Worm (Caenorhabditis elegans) whole organism, L1 larva: ENCODE measurements around the gene C14A11.6.

Experiments
- C04F5.9 ChIP-seq: sonication (generic microtip); optimal IDR thresholded peaks from 2 replicates; lab custom pipeline; 2016; ENCODE audit warnings: missing genetic modification characterization, missing compliant biosample characterization
- C34B4.2 ChIP-seq: sonication (generic microtip); optimal IDR thresholded peaks from 2 replicates; lab custom pipeline; 2017; ENCODE audit warnings: mild to moderate bottlenecking, missing genetic modification characterization, missing compliant biosample characterization
- F16B12.6 ChIP-seq: fragments of 150-350 bp; optimal IDR thresholded peaks from 2 replicates; lab custom pipeline; 2014; ENCODE audit warnings: missing biosample characterization, missing genetic modification characterization
- aha-1 ChIP-seq: fragments of 150-350 bp; optimal IDR thresholded peaks from 2 replicates; lab custom pipeline; 2014; ENCODE audit warnings: missing biosample characterization, missing genetic modification characterization
- ceh-82 ChIP-seq, 3 experiments: fragments of 150-350 bp in 1 of 3; sonication (generic microtip) in 2 of 3; optimal IDR thresholded peaks; 2 replicates each; lab custom pipeline; 2014 to 2017; ENCODE audit warnings: missing biosample characterization in 3 of 3, missing genetic modification characterization in 3 of 3
- ceh-88 ChIP-seq: fragments of 200-800 bp; sonication (Bioruptor generic); IDR thresholded peaks from 2 replicates; pipeline ENCODE4 v1.3.6; 2022; ENCODE audit warnings: missing genetic modification characterization, missing compliant biosample characterization
- ces-1 ChIP-seq: fragments of 150-350 bp; optimal IDR thresholded peaks from 2 replicates; lab custom pipeline; 2014; ENCODE audit warnings: missing biosample characterization, missing genetic modification reagents, missing genetic modification characterization
- dsc-1 ChIP-seq: sonication (generic microtip); optimal IDR thresholded peaks from 2 replicates; lab custom pipeline; 2016; ENCODE audit warnings: mild to moderate bottlenecking, missing genetic modification characterization, missing compliant biosample characterization
- efl-1 ChIP-seq, 4 experiments: fragments of 150-350 bp; optimal IDR thresholded peaks in 3 of 4; peaks in 1 of 4; 1 replicate in 1 of 4; 2 replicates in 3 of 4; lab custom pipeline; 2014; ENCODE audit warnings: missing biosample characterization in 2 of 4, missing genetic modification characterization in 2 of 4, missing genetic modification reagents in 2 of 4
- egl-13 ChIP-seq: sonication (generic microtip); optimal IDR thresholded peaks from 2 replicates; lab custom pipeline; 2016; ENCODE audit warnings: missing genotype, missing genetic modification reagents, missing genetic modification characterization, missing compliant biosample characterization
- elt-2 ChIP-seq: sonication (generic microtip); optimal IDR thresholded peaks from 2 replicates; lab custom pipeline; 2016; ENCODE audit warnings: missing genetic modification characterization, mild to moderate bottlenecking, inconsistent platforms, missing compliant biosample characterization, missing genetic modification reagents
- fkh-4 ChIP-seq: sonication (generic microtip); optimal IDR thresholded peaks from 2 replicates; lab custom pipeline; 2016; ENCODE audit warnings: missing compliant biosample characterization, missing genetic modification characterization, borderline replicate concordance
- fkh-8 ChIP-seq: sonication (generic microtip); optimal IDR thresholded peaks from 2 replicates; lab custom pipeline; 2016; ENCODE audit warnings: mild to moderate bottlenecking, missing genetic modification characterization, missing compliant biosample characterization
- fos-1 ChIP-seq: fragments of 150-350 bp; optimal IDR thresholded peaks from 2 replicates; lab custom pipeline; 2014; ENCODE audit warnings: missing biosample characterization, missing genetic modification characterization
- grh-1 ChIP-seq: fragments of 200-800 bp; sonication (Bioruptor generic); IDR thresholded peaks from 2 replicates; pipeline ENCODE4 v1.3.6; 2022; ENCODE audit warnings: missing genetic modification reagents, missing genetic modification characterization, missing compliant biosample characterization
- hlh-17 ChIP-seq: fragments of 200-800 bp; sonication (Bioruptor generic); optimal IDR thresholded peaks from 2 replicates; lab custom pipeline; 2018; ENCODE audit warnings: missing genetic modification characterization, mild to moderate bottlenecking, missing compliant biosample characterization, moderate library complexity, borderline replicate concordance
- irx-1 ChIP-seq: sonication (generic microtip); optimal IDR thresholded peaks from 2 replicates; lab custom pipeline; 2016; ENCODE audit warnings: missing genetic modification characterization, missing compliant biosample characterization
- isw-1 ChIP-seq: fragments of 200-800 bp; sonication (Bioruptor generic); IDR thresholded peaks from 2 replicates; pipeline ENCODE4 v1.3.6; 2022; ENCODE audit warnings: missing genetic modification characterization, missing compliant biosample characterization
- lin-13 ChIP-seq: fragments of 150-350 bp; optimal IDR thresholded peaks from 2 replicates; lab custom pipeline; 2014; ENCODE audit warnings: missing biosample characterization, missing genetic modification reagents, missing genetic modification characterization
- lin-35 ChIP-seq, 2 experiments: fragments of 150-350 bp; optimal IDR thresholded peaks; 2 replicates each; lab custom pipeline; 2014; ENCODE audit warnings: missing biosample characterization in 2 of 2, missing genetic modification characterization in 2 of 2, missing genetic modification reagents in 2 of 2
- lin-39 ChIP-seq: fragments of 150-350 bp; optimal IDR thresholded peaks from 2 replicates; lab custom pipeline; 2014; ENCODE audit warnings: missing biosample characterization, missing genetic modification reagents, missing genetic modification characterization
- lir-3 ChIP-seq: sonication (generic microtip); optimal IDR thresholded peaks from 2 replicates; lab custom pipeline; 2016; ENCODE audit warnings: mild to moderate bottlenecking, missing genetic modification characterization, moderate library complexity, missing compliant biosample characterization; ENCODE audit not compliant: poor library complexity
- mab-9 ChIP-seq: fragments of 200-800 bp; sonication (Bioruptor generic); IDR thresholded peaks from 2 replicates; pipeline ENCODE4 v1.3.6; 2022; ENCODE audit warnings: missing genetic modification reagents, missing genetic modification characterization, missing compliant biosample characterization
- mef-2 ChIP-seq: fragments of 150-350 bp; optimal IDR thresholded peaks from 2 replicates; lab custom pipeline; 2014; ENCODE audit warnings: missing biosample characterization, missing genetic modification characterization
- mep-1 ChIP-seq: fragments of 150-350 bp; optimal IDR thresholded peaks from 2 replicates; lab custom pipeline; 2014; ENCODE audit warnings: missing biosample characterization, missing genetic modification characterization
- nhr-19 ChIP-seq: fragments of 200-800 bp; sonication (Bioruptor generic); conservative IDR thresholded peaks from 2 replicates; pipeline ENCODE4 v1.3.6; 2022; ENCODE audit warnings: missing genetic modification characterization, missing compliant biosample characterization
- nhr-20 ChIP-seq: sonication (generic microtip); optimal IDR thresholded peaks from 2 replicates; lab custom pipeline; 2016; ENCODE audit warnings: mild to moderate bottlenecking, missing genetic modification characterization, missing compliant biosample characterization
- nhr-28 ChIP-seq: fragments of 150-350 bp; optimal IDR thresholded peaks from 2 replicates; lab custom pipeline; 2014; ENCODE audit warnings: missing biosample characterization, missing genetic modification characterization
- nhr-47 ChIP-seq: sonication (generic microtip); optimal IDR thresholded peaks from 2 replicates; lab custom pipeline; 2016; ENCODE audit warnings: mild to moderate bottlenecking, missing genetic modification characterization, moderate library complexity, missing compliant biosample characterization
- nhr-71 ChIP-seq: sonication (generic microtip); optimal IDR thresholded peaks from 2 replicates; lab custom pipeline; 2016; ENCODE audit warnings: mild to moderate bottlenecking, missing genetic modification characterization, moderate library complexity, missing compliant biosample characterization
- nhr-77 ChIP-seq: fragments of 150-350 bp; optimal IDR thresholded peaks from 2 replicates; lab custom pipeline; 2014; ENCODE audit warnings: missing biosample characterization, missing genetic modification characterization
- nhr-85 ChIP-seq: sonication (generic microtip); peaks from one replicate; lab custom pipeline; 2016; ENCODE audit warnings: missing genetic modification characterization, inconsistent platforms, missing compliant biosample characterization
- nhr-90 ChIP-seq: sonication (generic microtip); optimal IDR thresholded peaks from 2 replicates; lab custom pipeline; 2016; ENCODE audit warnings: mild to moderate bottlenecking, missing genetic modification characterization, missing compliant biosample characterization; ENCODE audit not compliant: poor library complexity
- pag-3 ChIP-seq: sonication (generic microtip); optimal IDR thresholded peaks from 2 replicates; lab custom pipeline; 2017; ENCODE audit warnings: missing genetic modification characterization, mild to moderate bottlenecking, missing compliant biosample characterization, antibody characterized with exemption, borderline replicate concordance; ENCODE audit not compliant: insufficient read depth
- pax-3 ChIP-seq: fragments of 200-800 bp; sonication (Bioruptor generic); optimal IDR thresholded peaks from 2 replicates; lab custom pipeline; 2018; ENCODE audit warnings: mild to moderate bottlenecking, missing genetic modification characterization, moderate library complexity, missing compliant biosample characterization
- pqm-1 ChIP-seq: sonication (generic microtip); optimal IDR thresholded peaks from 3 replicates; lab custom pipeline; 2017; ENCODE audit warnings: missing biosample characterization, missing genetic modification characterization
- rnt-1 ChIP-seq: sonication (generic microtip); optimal IDR thresholded peaks from 2 replicates; lab custom pipeline; 2016; ENCODE audit warnings: mild to moderate bottlenecking, missing genetic modification characterization, moderate library complexity, missing compliant biosample characterization
- snu-23 ChIP-seq: sonication (generic microtip); optimal IDR thresholded peaks from 2 replicates; lab custom pipeline; 2016; ENCODE audit warnings: missing genetic modification characterization, missing compliant biosample characterization
- sox-4 ChIP-seq: sonication (generic microtip); optimal IDR thresholded peaks from 2 replicates; lab custom pipeline; 2016; ENCODE audit warnings: missing genetic modification characterization, missing compliant biosample characterization
- sptf-1 ChIP-seq: fragments of 150-350 bp; optimal IDR thresholded peaks from 2 replicates; lab custom pipeline; 2014; ENCODE audit warnings: missing biosample characterization, missing genetic modification characterization
- sup-37 ChIP-seq: fragments of 200-800 bp; sonication (Bioruptor generic); optimal IDR thresholded peaks from 2 replicates; lab custom pipeline; 2018; ENCODE audit warnings: mild to moderate bottlenecking, missing genetic modification characterization, missing compliant biosample characterization
- tbx-2 ChIP-seq: sonication (generic microtip); optimal IDR thresholded peaks from 2 replicates; lab custom pipeline; 2016; ENCODE audit warnings: missing genetic modification characterization, missing compliant biosample characterization
- tlp-1 ChIP-seq: fragments of 150-350 bp; optimal IDR thresholded peaks from 2 replicates; lab custom pipeline; 2014; ENCODE audit warnings: missing biosample characterization, missing genetic modification characterization
- unc-130 ChIP-seq: fragments of 150-350 bp; optimal IDR thresholded peaks from 2 replicates; lab custom pipeline; 2017; ENCODE audit warnings: missing biosample characterization, missing genetic modification characterization, inconsistent platforms
- unc-86 ChIP-seq: sonication (generic microtip); optimal IDR thresholded peaks from 2 replicates; lab custom pipeline; 2016; ENCODE audit warnings: missing genetic modification characterization, missing compliant biosample characterization
- xbp-1 ChIP-seq: sonication (generic microtip); optimal IDR thresholded peaks from 2 replicates; lab custom pipeline; 2016; ENCODE audit warnings: missing genetic modification characterization, missing compliant biosample characterization
- zip-4 ChIP-seq: fragments of 200-800 bp; sonication (Bioruptor generic); optimal IDR thresholded peaks from 2 replicates; lab custom pipeline; 2018; ENCODE audit warnings: mild to moderate bottlenecking, missing genetic modification characterization, moderate library complexity, missing compliant biosample characterization
- ztf-4 ChIP-seq: fragments of 150-350 bp; optimal IDR thresholded peaks from 2 replicates; lab custom pipeline; 2014; ENCODE audit warnings: missing biosample characterization, missing genetic modification characterization

The C14A11.6 gene

DNA sequence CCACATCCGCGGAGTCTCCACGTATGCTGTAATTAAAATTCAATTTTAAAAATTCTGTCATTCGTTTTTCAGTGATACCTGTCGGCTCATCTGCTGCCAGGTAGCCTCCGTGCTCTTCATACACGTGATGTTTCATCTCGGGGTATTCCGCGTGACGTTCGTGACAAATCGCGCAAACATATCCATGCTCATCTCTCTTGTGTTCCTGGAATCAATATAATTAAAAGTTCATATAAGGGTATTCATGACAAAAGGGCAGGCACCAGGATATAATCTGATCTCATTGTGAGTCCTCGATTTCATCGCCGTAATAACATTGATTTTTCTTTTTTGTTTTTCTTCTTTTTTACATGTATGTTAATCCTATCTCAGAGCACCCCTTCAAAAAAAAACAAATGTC is 40.0 kb upstream of the C14A11.6 start:
- TF ChIP-seq ztf-4 (tag; lab: Kevin White, UChicago): peak; percentile 35
- no peak for TF ChIP-seq rnt-1
- no peak for TF ChIP-seq fos-1 (tag; lab: Kevin White, UChicago)
- TF ChIP-seq pqm-1 (tag; lab: Kevin White, UChicago): no peak
- TF ChIP-seq C04F5.9 (tag; lab: Kevin White, UChicago): no peak
- peak; percentile 94 for TF ChIP-seq dsc-1 (tag; lab: Kevin White, UChicago)
- TF ChIP-seq lin-13 (GFP tag; lab: Kevin White, UChicago): no peak
- no peak for TF ChIP-seq unc-86 (tag; lab: Kevin White, UChicago)
- no peak for TF ChIP-seq hlh-17 (GFP tag; lab: Kevin White, UChicago)
- TF ChIP-seq nhr-47: peak; percentile 61
- TF ChIP-seq pax-3 (tag; lab: Kevin White, UChicago): peak; percentile 89
- peak; percentile 52 for TF ChIP-seq nhr-71 (tag; lab: Kevin White, UChicago)
- TF ChIP-seq grh-1 (GFP tag; lab: Robert Waterston, UW): no peak
- no peak for TF ChIP-seq efl-1 (optimal IDR thresholded peaks at IDR 0.05; lab: Kevin White, UChicago)
- TF ChIP-seq efl-1 (GFP tag; optimal IDR thresholded peaks at IDR 0.05 in 1 of 2; lab: Kevin White, UChicago): peak in 1 of 2 experiments; percentile 70
- TF ChIP-seq fkh-8: peak; percentile 47
- TF ChIP-seq sox-4 (tag; lab: Kevin White, UChicago): peak; percentile 49
- TF ChIP-seq nhr-28 (tag; lab: Kevin White, UChicago): no peak
- no peak for TF ChIP-seq unc-130 (tag; lab: Kevin White, UChicago)
- peak; percentile 2 for TF ChIP-seq xbp-1 (tag; lab: Kevin White, UChicago)
- TF ChIP-seq sptf-1 (tag; lab: Kevin White, UChicago): no peak
- TF ChIP-seq egl-13 (tag; lab: Kevin White, UChicago): no peak
- TF ChIP-seq C34B4.2 (tag; lab: Kevin White, UChicago): no peak
- TF ChIP-seq aha-1 (tag; lab: Kevin White, UChicago): no peak
- TF ChIP-seq fkh-4: peak; percentile 46
- TF ChIP-seq nhr-85 (tag; lab: Kevin White, UChicago): no peak
- TF ChIP-seq sup-37 (GFP tag; lab: Kevin White, UChicago): no peak

DNA sequence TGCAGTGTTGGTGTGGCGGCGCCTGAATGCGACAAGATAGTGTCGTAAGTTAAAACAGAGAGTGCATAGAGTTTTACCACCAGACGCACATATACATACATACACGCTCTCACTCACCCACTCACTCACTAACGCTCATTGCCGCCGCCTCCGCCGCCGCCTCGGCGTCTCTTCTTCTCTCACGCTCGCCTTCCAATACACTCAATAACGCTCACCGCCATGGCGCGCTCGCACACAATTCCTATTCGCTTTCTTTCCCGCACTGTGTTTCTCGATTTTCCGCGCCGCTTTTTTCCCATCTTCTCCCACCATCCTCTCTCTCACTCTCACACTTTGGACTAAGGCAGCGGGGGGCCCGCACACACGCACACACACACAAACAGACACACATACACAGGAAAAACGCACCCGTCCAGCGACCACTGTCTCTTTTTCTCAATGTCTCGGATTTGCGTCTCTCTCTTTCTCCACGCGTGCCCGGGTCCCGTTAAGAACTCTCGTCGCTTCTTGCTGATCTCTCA is 38.5 kb upstream of the C14A11.6 start, which contains the start of gene kin-29:
Gene kin-29, minus strand, starts transcription at position 51 of the 521 bp plus-strand sequence.
- TF ChIP-seq lin-35 (GFP tag; optimal IDR thresholded peaks at IDR 0.05; lab: Kevin White, UChicago) (peak; percentile 48 to 79), fkh-8 (peak; percentile 95), nhr-71 (tag; lab: Kevin White, UChicago) (peak; percentile 91), lin-39 (no peak), elt-2 (tag; lab: Kevin White, UChicago) (peak; percentile 70), nhr-20 (tag; lab: Kevin White, UChicago) (peak; percentile 91), tbx-2 (peak; percentile 90), fkh-4 (no peak), snu-23 (GFP tag; lab: Kevin White, UChicago) (peak; percentile 96), F16B12.6 (tag; lab: Kevin White, UChicago) (no peak), ceh-88 (GFP tag; lab: Robert Waterston, UW) (peak; percentile 51; the same call in 1 of the 2 replicates), ces-1 (no peak), mab-9 (0 out of 2 replicates have a peak, but pooled peaks have one; percentile 50), mef-2 (tag; lab: Kevin White, UChicago) (peak; percentile 32), nhr-47 (peak; percentile 87), tlp-1 (tag; lab: Kevin White, UChicago) (no peak), sox-4 (tag; lab: Kevin White, UChicago) (peak; percentile 51), sptf-1 (tag; lab: Kevin White, UChicago) (no peak), lir-3 (tag; lab: Kevin White, UChicago) (peak; percentile 23), ceh-82 (tag; optimal IDR thresholded peaks at IDR 0.05; lab: Kevin White, UChicago) (peak; percentile 42 to 90 (median 46)), isw-1 (peak; percentile 59), nhr-19 (peak; percentile 71), rnt-1 (peak; percentile 66), nhr-77 (peak; percentile 88), lin-13 (GFP tag; lab: Kevin White, UChicago) (peak; percentile 76), efl-1 (optimal IDR thresholded peaks at IDR 0.05; lab: Kevin White, UChicago) (peak; percentile 42 to 51), efl-1 (GFP tag; optimal IDR thresholded peaks at IDR 0.05 in 1 of 2; lab: Kevin White, UChicago) (peak; percentile 4 to 91), irx-1 (tag; lab: Kevin White, UChicago) (peak; percentile 66), hlh-17 (GFP tag; lab: Kevin White, UChicago) (no peak), pqm-1 (tag; lab: Kevin White, UChicago) (no peak), zip-4 (GFP tag; lab: Kevin White, UChicago) (peak; percentile 43), nhr-90 (tag; lab: Kevin White, UChicago) (peak; percentile 82), pag-3 (tag; lab: Kevin White, UChicago) (no peak), mep-1 (tag; lab: Kevin White, UChicago) (peak; percentile 78)
